Worm (Caenorhabditis elegans): ENCODE measurements around the gene T01B7.9.

The T01B7.9 gene

DNA sequence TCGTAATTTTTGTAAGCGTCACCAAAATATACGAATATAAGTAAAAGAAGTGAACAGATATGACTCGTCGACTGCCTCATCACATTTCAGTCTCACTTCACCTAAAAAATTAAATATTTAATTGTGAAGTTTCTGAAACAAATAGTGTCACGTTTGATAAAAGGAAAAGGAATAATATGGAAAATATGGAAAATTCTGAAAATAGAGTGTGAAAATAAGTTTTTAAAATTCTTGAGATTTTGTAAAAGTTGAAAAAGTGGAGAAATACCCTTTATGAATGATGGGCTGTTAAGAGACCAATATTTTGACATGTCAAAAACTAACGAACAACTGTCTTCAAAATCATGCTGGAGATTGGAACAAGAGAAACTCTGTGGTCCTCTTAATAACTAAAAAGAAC is at the start of gene T01B7.9:
Gene T01B7.9 (minus strand): TSS at position 101 of the 400 bp plus-strand sequence.
- no peak for TF ChIP-seq unc-62 (GFP tag; optimal IDR thresholded peaks at IDR 0.05)

DNA sequence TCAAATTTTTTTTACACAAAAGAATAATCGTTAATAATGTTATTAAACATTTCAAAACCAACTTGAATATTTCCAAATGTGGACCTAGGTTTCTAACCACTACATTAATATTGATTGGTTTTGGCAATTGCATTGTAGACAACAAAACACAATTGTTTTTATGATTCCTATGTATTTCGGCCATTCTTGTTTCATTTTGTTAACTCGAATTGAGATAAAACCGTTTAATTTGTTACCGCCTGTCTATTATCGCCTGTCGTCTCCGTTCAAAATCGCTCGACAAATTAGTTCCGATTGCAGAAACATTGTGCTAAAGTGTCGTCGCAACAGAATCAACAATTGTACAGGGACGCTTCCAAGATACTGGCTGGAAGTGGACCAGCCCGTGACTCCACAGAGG is 44.1 kb upstream of the T01B7.9 start, which contains the start of gene let-19:
Gene let-19 (plus strand): TSS at position 301 of the 400 bp plus-strand sequence.
- no peak for TF ChIP-seq unc-62 (GFP tag; optimal IDR thresholded peaks at IDR 0.05)

DNA sequence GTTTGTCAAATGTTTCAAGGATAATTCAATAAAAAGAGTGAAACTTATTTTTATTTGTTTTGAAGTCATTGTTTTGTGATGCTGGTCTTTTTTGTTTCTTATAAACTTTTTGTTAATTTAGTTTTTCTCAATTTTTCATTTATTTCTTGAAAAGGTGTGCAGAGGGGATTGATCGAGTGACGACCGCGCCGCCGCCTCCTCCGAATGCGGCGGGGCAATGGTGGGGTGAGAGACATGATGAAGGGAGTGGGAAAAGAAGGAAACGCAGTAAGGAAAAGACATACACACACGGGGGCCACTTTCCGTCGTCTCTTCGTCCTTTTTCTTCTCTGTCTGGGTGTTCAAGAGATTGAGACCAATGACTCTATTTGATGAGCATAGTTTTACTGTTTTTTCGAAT is 42.8 kb upstream of the T01B7.9 start:
- no peak for TF ChIP-seq unc-62 (GFP tag; optimal IDR thresholded peaks at IDR 0.05)

DNA sequence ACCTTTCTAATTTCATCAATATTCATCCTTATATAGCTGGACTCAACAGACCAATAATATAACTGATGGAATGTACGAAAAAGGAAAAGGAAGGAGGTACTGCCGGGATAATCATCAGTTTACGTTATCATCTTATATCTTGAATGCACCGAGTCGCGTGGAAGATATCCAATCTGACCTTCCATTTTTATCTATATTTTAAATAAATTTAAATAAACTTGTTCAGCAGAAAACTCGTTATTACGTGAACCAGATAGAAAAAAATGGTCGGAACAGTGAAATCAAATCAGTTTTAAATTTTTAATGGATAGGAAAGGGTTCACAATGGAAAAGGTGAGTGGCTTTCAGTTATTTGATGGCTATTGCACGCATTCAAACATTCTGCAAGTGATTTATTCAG is 40.3 kb upstream of the T01B7.9 start, which contains the start of gene pah-1:
Gene pah-1 (minus strand): TSS at position 101 of the 400 bp plus-strand sequence.
- TF ChIP-seq unc-62 (GFP tag; optimal IDR thresholded peaks at IDR 0.05), result no peak

DNA sequence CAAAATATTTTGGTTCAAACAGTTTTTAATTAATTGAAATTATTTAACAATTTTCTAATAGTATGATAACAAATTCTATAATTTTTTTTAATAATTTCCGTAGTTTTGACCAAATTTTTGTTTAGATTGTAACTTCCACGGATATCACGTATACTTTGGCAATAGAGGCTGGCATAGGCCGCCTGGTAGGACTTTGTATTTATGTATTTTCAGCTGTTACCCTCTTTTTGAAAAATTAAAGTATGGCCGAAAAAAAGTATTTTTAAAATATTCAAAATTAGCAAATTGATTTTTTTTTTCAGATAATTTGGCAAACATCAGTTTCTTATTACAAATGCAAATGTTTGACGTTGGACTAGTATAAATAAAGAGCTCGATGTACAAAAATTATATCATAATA is 39.9 kb upstream of the T01B7.9 start, which contains the start of the genes nsph-1.1 and K08F8.15:
Gene nsph-1.1 (plus strand): TSS at position 301 of the 400 bp plus-strand sequence.
Gene K08F8.15 (plus strand): TSS at position 335 of the 400 bp plus-strand sequence.
- TF ChIP-seq unc-62 (GFP tag; optimal IDR thresholded peaks at IDR 0.05), result no peak

DNA sequence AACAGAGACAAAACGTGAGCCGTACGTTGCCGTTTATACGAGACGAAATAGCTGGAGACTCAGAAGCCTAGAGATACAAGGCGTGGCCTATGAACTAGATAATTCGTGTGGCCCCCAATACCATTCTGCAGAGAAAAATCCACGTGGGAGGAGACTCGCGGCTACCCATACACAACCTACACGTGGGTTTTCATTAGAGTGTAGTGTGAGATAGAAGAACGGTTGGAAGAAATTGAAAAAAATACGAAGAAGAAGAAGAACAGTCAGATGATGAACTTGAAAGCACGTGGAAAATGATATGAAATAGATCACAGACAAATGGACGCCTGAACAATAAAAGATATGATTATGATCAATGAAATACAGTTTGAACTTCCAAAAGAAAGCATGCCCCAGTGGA is 38.5 kb upstream of the T01B7.9 start:
- TF ChIP-seq unc-62 (GFP tag; optimal IDR thresholded peaks at IDR 0.05), result no peak

DNA sequence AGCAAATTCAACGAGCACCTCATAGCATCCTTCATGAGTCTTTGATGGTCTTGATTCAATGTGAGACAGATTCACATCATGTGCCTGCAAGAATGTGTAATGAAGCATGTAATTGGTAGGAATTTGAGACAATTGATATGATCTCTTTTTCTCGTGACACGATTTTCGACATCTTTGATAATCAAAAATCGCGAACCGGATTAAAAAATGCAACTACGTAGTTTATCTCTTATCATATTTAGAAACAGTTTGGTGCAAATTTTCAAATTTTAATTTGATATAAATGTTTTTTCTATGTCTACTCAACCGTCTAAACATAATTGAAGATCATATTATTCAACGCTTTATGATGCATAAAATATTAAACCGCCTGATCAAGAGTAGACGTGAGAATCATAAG is 37.7 kb upstream of the T01B7.9 start:
- no peak for TF ChIP-seq unc-62 (GFP tag; optimal IDR thresholded peaks at IDR 0.05)

DNA sequence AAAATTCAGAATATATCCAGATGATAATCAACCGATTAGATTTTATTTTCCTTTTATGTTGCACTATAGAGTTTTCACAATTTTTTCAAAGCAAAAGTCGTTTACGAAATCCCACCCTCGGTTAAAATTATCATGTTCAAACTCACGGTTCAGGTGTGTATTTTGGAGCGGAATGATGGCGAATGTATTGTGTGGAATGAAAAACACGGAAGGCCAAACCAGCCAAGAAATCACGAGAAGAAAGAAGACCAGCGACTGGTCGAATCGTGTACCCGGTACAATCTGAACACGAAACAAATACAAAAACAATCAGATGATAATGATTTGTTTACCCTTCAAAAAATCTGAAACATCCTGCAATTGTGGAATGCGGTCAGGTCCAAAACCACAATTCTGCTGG is 36.8 kb upstream of the T01B7.9 start:
- no peak for TF ChIP-seq unc-62 (GFP tag; optimal IDR thresholded peaks at IDR 0.05)

DNA sequence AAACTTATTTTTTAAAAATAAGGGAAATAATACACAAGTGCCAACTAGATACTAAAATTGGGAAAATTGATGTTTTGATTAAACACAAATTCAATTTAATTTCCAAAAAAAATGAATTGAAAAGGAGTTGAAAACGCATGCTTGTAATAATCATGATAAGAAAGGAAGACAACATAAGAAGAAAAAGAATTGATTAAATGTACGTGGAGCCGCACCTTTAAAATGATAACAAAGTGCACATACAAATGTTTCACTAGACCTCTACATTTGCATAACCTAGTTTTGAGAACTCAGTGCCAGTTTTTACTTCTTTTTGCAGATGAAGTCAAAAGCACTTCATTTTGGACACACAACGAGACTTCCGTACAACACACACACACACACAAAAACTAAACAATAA is 35.1 kb upstream of the T01B7.9 start:
- TF ChIP-seq unc-62 (GFP tag; optimal IDR thresholded peaks at IDR 0.05), result no peak

DNA sequence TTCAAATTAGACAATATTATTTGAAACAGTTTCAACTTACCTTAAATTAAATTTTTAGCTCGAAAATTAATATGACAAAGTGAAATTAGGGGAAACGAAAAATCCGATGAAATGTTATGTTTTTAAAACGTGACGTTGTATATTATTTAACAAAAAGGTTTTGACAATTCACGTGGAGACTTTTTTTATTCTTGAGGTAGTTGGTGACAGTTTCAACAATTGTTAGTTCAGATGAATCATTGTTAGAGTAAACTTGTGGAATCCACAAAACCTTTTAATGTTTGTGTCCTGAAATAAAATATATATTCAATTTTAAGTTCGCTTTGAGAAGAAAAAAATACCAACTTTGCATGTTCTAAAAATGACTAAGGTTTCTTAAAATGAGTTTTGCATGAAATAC is 32.9 kb upstream of the T01B7.9 start, which contains the start of gene fut-1:
Gene fut-1 (minus strand): TSS at position 101 of the 400 bp plus-strand sequence.
- TF ChIP-seq unc-62 (GFP tag; optimal IDR thresholded peaks at IDR 0.05), result no peak

DNA sequence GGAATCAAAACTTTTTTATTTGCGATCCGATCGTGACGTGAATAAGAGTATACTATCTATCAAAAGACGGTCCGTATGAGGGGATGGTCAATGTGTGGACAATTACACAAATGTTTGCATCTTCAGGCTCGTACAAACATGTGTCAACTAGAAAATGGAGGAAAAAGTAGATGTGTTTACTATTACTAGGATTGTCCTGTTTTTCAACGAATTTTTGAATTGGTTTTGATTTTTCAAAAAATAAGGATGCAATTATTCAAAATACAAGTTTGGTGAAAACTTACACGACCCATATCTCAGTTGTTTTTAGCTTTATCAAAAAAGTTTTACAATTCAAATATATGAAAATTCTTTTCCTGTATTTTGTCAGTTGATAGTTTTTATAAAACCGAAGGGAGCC is 28.7 kb upstream of the T01B7.9 start, which contains the start of gene K08F8.7:
Gene K08F8.7 (minus strand): TSS at position 101 of the 400 bp plus-strand sequence.
- TF ChIP-seq unc-62 (GFP tag; optimal IDR thresholded peaks at IDR 0.05), result no peak

DNA sequence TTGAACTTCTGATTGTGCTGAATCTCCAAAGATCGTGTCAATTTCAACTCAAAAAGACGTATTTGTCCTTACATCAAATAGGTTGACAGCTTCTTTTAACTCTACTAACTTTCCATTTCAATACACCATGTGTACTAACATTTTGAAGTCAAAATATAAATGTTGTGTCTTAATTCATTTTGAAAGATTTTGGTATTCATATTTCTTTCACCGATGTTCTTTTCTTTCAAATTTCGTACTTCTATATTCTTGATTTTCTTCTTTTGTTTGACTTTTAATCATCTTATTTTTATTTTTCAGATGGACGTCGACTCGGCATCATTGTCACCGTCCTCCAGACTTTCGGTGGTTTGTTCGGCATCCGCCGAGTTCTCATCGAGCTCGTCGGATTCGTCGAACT is 25.1 kb upstream of the T01B7.9 start, which contains the start of gene atf-2:
Gene atf-2 (plus strand): TSS at position 301 of the 400 bp plus-strand sequence.
- TF ChIP-seq unc-62 (GFP tag; optimal IDR thresholded peaks at IDR 0.05), result no peak

DNA sequence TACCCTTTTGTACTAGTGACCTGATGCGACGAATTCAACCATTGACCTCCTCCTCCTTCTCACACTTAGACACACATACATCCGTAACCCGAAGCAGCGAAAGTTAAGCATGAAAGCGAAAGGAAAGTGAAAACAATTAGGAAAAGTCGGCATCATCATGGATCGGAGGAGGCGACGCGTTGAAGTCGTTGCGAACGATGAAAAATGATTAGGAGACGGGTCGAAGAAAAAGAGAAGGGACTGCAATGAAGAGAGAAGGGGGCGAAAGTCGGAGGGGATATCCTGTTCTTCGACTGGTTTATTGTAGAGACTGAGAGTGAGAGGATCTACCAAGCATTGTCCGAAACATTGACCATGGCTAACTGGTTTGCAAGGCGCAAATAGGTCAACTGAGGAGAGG is 24.4 kb upstream of the T01B7.9 start:
- no peak for TF ChIP-seq unc-62 (GFP tag; optimal IDR thresholded peaks at IDR 0.05)

DNA sequence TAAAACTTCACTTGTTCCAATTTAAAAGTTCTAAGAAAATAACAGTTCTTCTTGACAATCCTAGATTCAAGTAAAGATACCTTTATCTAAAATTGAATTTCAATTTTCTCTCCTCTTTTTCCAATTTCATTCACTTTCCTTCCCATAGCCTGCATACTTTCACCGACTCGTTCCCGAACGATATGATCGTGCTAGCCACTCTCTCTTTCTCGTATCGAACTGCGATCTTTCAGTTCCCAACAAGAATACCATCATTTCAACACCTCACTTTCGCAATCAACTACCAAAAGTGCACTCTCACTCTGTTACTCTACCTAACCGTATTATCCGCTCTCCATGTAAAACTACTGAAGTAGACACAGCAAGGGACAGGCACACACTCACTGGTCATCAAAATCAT is 23.5 kb upstream of the T01B7.9 start:
- no peak for TF ChIP-seq unc-62 (GFP tag; optimal IDR thresholded peaks at IDR 0.05)

DNA sequence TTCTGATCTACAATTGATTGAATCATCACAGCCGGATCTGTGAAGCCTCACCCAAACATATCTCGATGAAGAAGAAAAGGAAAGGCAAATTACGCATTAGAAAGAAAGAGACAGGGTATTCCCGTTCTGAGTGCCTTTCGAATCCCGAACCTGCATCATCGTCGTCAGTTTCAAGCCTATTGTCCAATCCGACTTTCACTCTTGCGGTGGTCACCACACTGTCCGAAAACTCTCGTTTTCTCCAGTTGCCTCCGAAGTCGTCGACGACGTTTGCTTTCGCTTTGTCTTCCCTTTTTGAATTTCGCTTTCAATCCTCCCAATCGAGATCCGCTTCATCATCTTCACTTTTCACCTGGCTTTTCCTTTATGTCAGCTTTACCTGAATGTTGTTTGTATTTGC is 22.5 kb upstream of the T01B7.9 start:
- no peak for TF ChIP-seq unc-62 (GFP tag; optimal IDR thresholded peaks at IDR 0.05)

DNA sequence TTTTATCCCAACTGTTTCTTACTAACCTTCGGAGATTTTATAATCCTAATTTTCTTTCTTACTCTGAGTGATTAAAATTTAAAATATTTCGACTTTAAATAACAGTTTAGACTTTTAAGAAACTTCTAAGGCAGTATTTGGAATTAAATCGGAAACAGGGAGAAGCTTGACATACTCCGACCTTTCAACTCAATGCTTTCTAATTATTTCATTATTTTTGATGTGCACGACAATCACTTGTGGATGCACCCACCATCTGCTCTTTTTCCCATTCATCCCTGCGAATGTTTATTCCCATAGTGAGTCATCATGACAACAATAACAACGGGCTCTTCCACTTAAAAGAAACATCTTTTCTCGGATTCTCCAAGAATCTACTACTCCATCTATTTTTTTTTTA is 22.0 kb upstream of the T01B7.9 start:
- TF ChIP-seq unc-62 (GFP tag; optimal IDR thresholded peaks at IDR 0.05), result no peak

DNA sequence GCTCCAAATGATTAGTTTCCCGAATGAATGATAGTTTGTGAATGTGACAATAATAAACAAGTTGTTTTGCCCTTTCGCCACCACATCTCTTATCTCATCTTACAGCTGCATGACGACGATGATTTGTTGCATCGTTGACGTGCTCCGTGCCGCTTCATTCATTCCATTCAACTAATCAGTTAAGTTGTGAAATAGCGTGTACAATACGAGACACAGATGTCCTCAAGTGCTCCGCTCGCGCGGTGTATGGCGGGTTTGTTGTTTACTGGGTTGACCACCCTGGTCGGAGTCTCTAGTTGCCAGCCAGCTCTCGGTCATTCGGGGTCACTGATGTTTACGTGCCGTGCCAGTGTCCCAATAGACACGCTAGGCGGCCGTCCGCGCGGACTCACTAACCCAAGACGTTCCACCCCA is 21.3 kb upstream of the T01B7.9 start:
- TF ChIP-seq unc-62 (GFP tag; optimal IDR thresholded peaks at IDR 0.05), result no peak

Measured in whole organism, dauer.